Fruit fly (Drosophila melanogaster): Measurements from ENCODE around the gene Vha13.

Vha13 gene

dm6 chr3R:19644094-19644900, at the start of gene Vha13 (continued):
- TF ChIP-seq bsh (GFP tag; optimal IDR thresholded peaks at IDR 0.05) (peak in 1 of 2 experiments; percentile 30), amos (GFP tag; IDR thresholded peaks at IDR 0.05; ENCODE audit: partially characterized antibody) (peak; percentile 78), nerfin-2 (GFP tag; IDR thresholded peaks at IDR 0.05; ENCODE audit: partially characterized antibody) (no peak; the same call in 1 of the 2 replicates), ham (GFP tag; IDR thresholded peaks at IDR 0.05) (peak; percentile 27; the same call in 1 of the 2 replicates), CG17802 (tag; optimal IDR thresholded peaks at IDR 0.05) (no peak), fd102C (GFP tag; optimal IDR thresholded peaks at IDR 0.05) (no peak), CG8359 (GFP tag; optimal IDR thresholded peaks at IDR 0.05; ENCODE audit: borderline replicate concordance) (no peak), CG15696 (tag; optimal IDR thresholded peaks at IDR 0.05) (peak; percentile 19), jing (GFP tag; optimal IDR thresholded peaks at IDR 0.05) (no peak), dm (GFP tag; optimal IDR thresholded peaks at IDR 0.05) (peak; percentile 38), CG11723 (GFP tag; optimal IDR thresholded peaks at IDR 0.05) (no peak), CG13287 (GFP tag; IDR thresholded peaks at IDR 0.05; ENCODE audit: partially characterized antibody) (peak; percentile 18), HLHmδ (GFP tag; optimal IDR thresholded peaks at IDR 0.05) (peak; percentile 83), ttk (GFP tag; IDR thresholded peaks at IDR 0.05) (0 out of 2 replicates have a peak, but pooled peaks have one; percentile 34), CG15269 (tag; optimal IDR thresholded peaks at IDR 0.05) (no peak), CG15514 (GFP tag; optimal IDR thresholded peaks at IDR 0.05) (peak; percentile 36), abd-A (tag; optimal IDR thresholded peaks at IDR 0.05) (peak; percentile 69), CG12744 (GFP tag; optimal IDR thresholded peaks at IDR 0.05) (no peak), Rfx (GFP tag; IDR thresholded peaks at IDR 0.05) (peak; percentile 87), dmrt99B (tag; optimal IDR thresholded peaks at IDR 0.05) (peak; percentile 17), Hand (GFP tag; optimal IDR thresholded peaks at IDR 0.05) (peak; percentile 50), Pdp1 (GFP tag; optimal IDR thresholded peaks at IDR 0.05) (peak; percentile 14 to 27), CG6689 (GFP tag; IDR thresholded peaks at IDR 0.05) (no peak), CG12236 (GFP tag; optimal IDR thresholded peaks at IDR 0.05) (no peak), gcm2 (GFP tag; optimal IDR thresholded peaks at IDR 0.05) (no peak), Ada2b (GFP tag; IDR thresholded peaks at IDR 0.05) (0 out of 2 replicates have a peak, but pooled peaks have one; percentile 9), lmd (GFP tag; IDR thresholded peaks at IDR 0.05) (peak; percentile 51), dimm (GFP tag; IDR thresholded peaks at IDR 0.05) (no peak), shn (GFP tag; optimal IDR thresholded peaks at IDR 0.05) (peak; percentile 49), CG31224 (GFP tag; IDR thresholded peaks at IDR 0.05) (peak; percentile 34; the same call in 1 of the 2 replicates), CG3065 (GFP tag; optimal IDR thresholded peaks at IDR 0.05) (no peak), dan (GFP tag; IDR thresholded peaks at IDR 0.05) (no peak), CG12219 (GFP tag; optimal IDR thresholded peaks at IDR 0.05) (peak; percentile 12), sisA (GFP tag; IDR thresholded peaks at IDR 0.05) (peak; percentile 68), PHDP (tag; optimal IDR thresholded peaks at IDR 0.05) (peak; percentile 22), CG1647 (GFP tag; optimal IDR thresholded peaks at IDR 0.05) (peak; percentile 39), CG9797 (GFP tag; optimal IDR thresholded peaks at IDR 0.05) (peak; percentile 16), HLH3B (GFP tag; IDR thresholded peaks at IDR 0.05) (peak; percentile 38; the same call in 1 of the 2 replicates), ewg (GFP tag; optimal IDR thresholded peaks at IDR 0.05) (peak; percentile 98), sd (tag; optimal IDR thresholded peaks at IDR 0.05) (peak; percentile 47), CG17186 (GFP tag; optimal IDR thresholded peaks at IDR 0.05) (no peak), Hmx (GFP tag; optimal IDR thresholded peaks at IDR 0.05) (no peak), CG6813 (GFP tag; optimal IDR thresholded peaks at IDR 0.05) (no peak), Dek (tag; optimal IDR thresholded peaks at IDR 0.05) (peak; percentile 42), CG9215 (GFP tag; IDR thresholded peaks at IDR 0.05) (peak; percentile 59), CG4617 (GFP tag; optimal IDR thresholded peaks at IDR 0.05; ENCODE audit: borderline replicate concordance) (peak; percentile 34), CTCF (GFP tag; optimal IDR thresholded peaks at IDR 0.05) (peak; percentile 22), ERR (GFP tag; optimal IDR thresholded peaks at IDR 0.05) (no peak)
